Fruit fly (Drosophila melanogaster) whole organism, prepupa: ENCODE results near the gene GAPsec.

Experiments used
- CG10631 ChIP-seq: fragments of 200-800 bp; sonication (Bioruptor generic); optimal IDR thresholded peaks from 2 replicates; lab custom pipeline; 2016; ENCODE audit warnings: missing biosample characterization, missing genetic modification characterization
- CG10669 ChIP-seq: fragments of 200-800 bp; sonication (Bioruptor generic); optimal IDR thresholded peaks from 3 replicates; lab custom pipeline; 2018; ENCODE audit warnings: missing biosample characterization, mild to moderate bottlenecking, missing genetic modification characterization, moderate library complexity
- CG16779 ChIP-seq: fragments of 200-800 bp; sonication (Bioruptor generic); optimal IDR thresholded peaks from 3 replicates; lab custom pipeline; 2017; ENCODE audit warnings: missing biosample characterization, mild to moderate bottlenecking, missing genetic modification characterization
- CG6163 ChIP-seq: fragments of 200-800 bp; sonication (Bioruptor generic); IDR thresholded peaks from 3 replicates; pipeline ENCODE4 v1.3.6; 2022; ENCODE audit warnings: missing biosample characterization, missing genetic modification characterization
- CG6276 ChIP-seq: fragments of 200-800 bp; sonication (Bioruptor generic); optimal IDR thresholded peaks from 2 replicates; lab custom pipeline; 2017; ENCODE audit warnings: missing biosample characterization, mild to moderate bottlenecking, missing genetic modification characterization
- CG6808 ChIP-seq: fragments of 200-800 bp; sonication (Bioruptor generic); optimal IDR thresholded peaks from 3 replicates; lab custom pipeline; 2017; ENCODE audit warnings: missing biosample characterization, missing genetic modification characterization, mild to moderate bottlenecking, moderate library complexity, missing genetic modification reagents
- CG6854 ChIP-seq: fragments of 200-800 bp; sonication (Bioruptor generic); optimal IDR thresholded peaks from 2 replicates; lab custom pipeline; 2017; ENCODE audit warnings: missing biosample characterization, mild to moderate bottlenecking, missing genetic modification characterization
- CG8319 ChIP-seq: fragments of 200-800 bp; sonication (Bioruptor generic); optimal IDR thresholded peaks from 3 replicates; lab custom pipeline; 2016; ENCODE audit warnings: missing biosample characterization, missing genetic modification characterization
- Eip75B ChIP-seq: fragments of 200-800 bp; sonication (Bioruptor generic); optimal IDR thresholded peaks from 3 replicates; lab custom pipeline; 2016; ENCODE audit warnings: missing biosample characterization, missing genetic modification characterization
- Gug ChIP-seq: fragments of 200-800 bp; sonication (Bioruptor generic); IDR thresholded peaks from 2 replicates; pipeline ENCODE4 v1.3.6; 2022; ENCODE audit warnings: missing biosample characterization, missing genetic modification characterization
- Hr38 ChIP-seq: sonication (Bioruptor generic); optimal IDR thresholded peaks from 2 replicates; lab custom pipeline; 2016; ENCODE audit warnings: missing biosample characterization, missing genetic modification characterization
- Hr4 ChIP-seq: fragments of 200-800 bp; sonication (Bioruptor generic); optimal IDR thresholded peaks from 3 replicates; lab custom pipeline; 2016; ENCODE audit warnings: missing biosample characterization, missing genetic modification characterization
- Smox ChIP-seq: fragments of 200-800 bp; sonication (Bioruptor generic); optimal IDR thresholded peaks from 3 replicates; lab custom pipeline; 2016; ENCODE audit warnings: missing biosample characterization, missing genetic modification characterization
- achi ChIP-seq: fragments of 200-800 bp; sonication (Bioruptor generic); optimal IDR thresholded peaks from 3 replicates; lab custom pipeline; 2016; ENCODE audit warnings: missing biosample characterization, missing genetic modification characterization
- eg ChIP-seq: fragments of 200-800 bp; sonication (Bioruptor generic); IDR thresholded peaks from 3 replicates; pipeline ENCODE4 v1.3.6; 2022; ENCODE audit warnings: missing biosample characterization, missing genetic modification characterization
- esn ChIP-seq: fragments of 200-800 bp; sonication (Bioruptor generic); optimal IDR thresholded peaks from 2 replicates; lab custom pipeline; 2016; ENCODE audit warnings: missing biosample characterization, mild to moderate bottlenecking, missing genetic modification characterization, moderate library complexity
- lz ChIP-seq: fragments of 200-800 bp; sonication (Bioruptor generic); optimal IDR thresholded peaks from 3 replicates; lab custom pipeline; 2016; ENCODE audit warnings: missing biosample characterization, missing genetic modification characterization
- net ChIP-seq: fragments of 200-800 bp; sonication (Bioruptor generic); optimal IDR thresholded peaks from 3 replicates; lab custom pipeline; 2016; ENCODE audit warnings: missing biosample characterization, missing genetic modification characterization
- pdm3 ChIP-seq: fragments of 200-800 bp; sonication (Bioruptor generic); optimal IDR thresholded peaks from 3 replicates; lab custom pipeline; 2016; ENCODE audit warnings: missing biosample characterization, missing genetic modification characterization
- ss ChIP-seq, 2 experiments: fragments of 200-800 bp; sonication (Bioruptor generic); optimal IDR thresholded peaks; 2 replicates in 1 of 2; 3 replicates in 1 of 2; lab custom pipeline; 2017 to 2018; ENCODE audit warnings: mild to moderate bottlenecking in 2 of 2, missing biosample characterization in 2 of 2, missing genetic modification characterization in 2 of 2, moderate library complexity in 1 of 2
- svp ChIP-seq: fragments of 200-800 bp; sonication (Bioruptor generic); peaks from one replicate; lab custom pipeline; 2016; ENCODE audit warnings: missing biosample characterization, missing genetic modification characterization
- vri ChIP-seq: fragments of 200-800 bp; sonication (Bioruptor generic); optimal IDR thresholded peaks from 3 replicates; lab custom pipeline; 2016; ENCODE audit warnings: missing biosample characterization, mild to moderate bottlenecking, missing genetic modification characterization

GAPsec gene

DNA sequence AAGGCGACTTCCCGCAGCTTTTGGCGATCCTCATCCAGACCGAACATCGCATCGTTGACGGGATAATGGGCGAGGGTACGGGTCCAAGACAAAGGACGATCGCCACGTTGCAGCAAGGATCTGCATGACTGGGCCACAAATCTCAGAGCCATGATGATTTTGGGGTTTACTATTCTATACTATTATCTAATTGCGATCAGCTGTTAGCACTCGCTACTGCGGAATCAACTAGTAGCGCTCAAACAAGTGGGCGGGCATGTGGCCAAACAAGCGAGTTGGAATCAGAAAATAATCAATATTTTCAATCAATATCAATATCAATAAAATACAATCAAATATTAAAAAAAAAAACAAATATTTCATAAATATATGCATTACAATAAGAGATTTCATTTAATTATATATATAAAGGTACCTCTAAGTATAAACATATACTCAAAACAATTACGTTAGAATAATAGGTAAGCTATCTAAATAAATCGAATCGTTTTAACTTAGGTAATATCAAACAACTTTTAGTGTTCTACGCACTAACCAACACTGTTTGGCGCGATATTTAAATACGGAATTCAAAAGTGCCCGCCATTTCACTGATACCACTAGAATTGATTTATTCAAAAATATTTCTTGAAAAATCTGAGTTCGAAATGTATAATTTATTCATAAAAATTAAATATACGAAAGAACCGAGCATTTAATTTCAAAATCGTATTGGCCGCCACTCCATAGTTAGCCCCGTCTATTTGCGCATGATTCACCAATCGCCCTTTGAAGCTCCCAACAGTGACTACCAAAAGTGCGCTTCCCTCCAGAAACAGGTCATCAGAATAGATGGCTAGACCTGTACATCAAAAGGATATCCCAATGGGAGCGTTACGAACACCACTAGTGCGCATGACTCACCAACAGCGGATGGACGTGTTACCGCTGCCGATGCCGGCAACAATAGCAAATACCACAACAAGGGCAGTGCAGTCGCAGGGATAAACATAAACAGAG is 47.6 kb downstream of the GAPsec start, which contains the start of the genes CG6638 and CG43078:
Gene CG6638 (minus strand): TSS at position 235 of the 999 bp plus-strand sequence.
Gene CG43078 (plus strand): TSS at position 965 of the 999 bp plus-strand sequence.
- TF ChIP-seq esn (GFP tag; lab: Kevin White, UChicago) (peak; percentile 24), CG6276 (no peak), svp (GFP tag; lab: Kevin White, UChicago) (peak; percentile 21), Gug (no peak), ss (GFP tag; optimal IDR thresholded peaks at IDR 0.05; lab: Kevin White, UChicago) (no peak), CG10631 (GFP tag; lab: Kevin White, UChicago) (peak; percentile 42), achi (GFP tag; lab: Kevin White, UChicago) (no peak), CG10669 (GFP tag; lab: Kevin White, UChicago) (no peak), Eip75B (GFP tag; lab: Kevin White, UChicago) (no peak), eg (GFP tag; lab: Robert Waterston, UW) (0 out of 3 replicates have a peak, but pooled peaks have one; percentile 13), net (GFP tag; lab: Kevin White, UChicago) (no peak), Smox (GFP tag; lab: Kevin White, UChicago) (no peak), lz (GFP tag; lab: Kevin White, UChicago) (no peak), CG8319 (GFP tag; lab: Kevin White, UChicago) (no peak), Hr38 (GFP tag; lab: Kevin White, UChicago) (no peak), pdm3 (GFP tag; lab: Kevin White, UChicago) (no peak), vri (GFP tag; lab: Kevin White, UChicago) (peak; percentile 72), Hr4 (GFP tag; lab: Kevin White, UChicago) (no peak), CG6163 (no peak), CG16779 (tag; lab: Kevin White, UChicago) (no peak), CG6854 (GFP tag; lab: Kevin White, UChicago) (no peak), CG6808 (GFP tag; lab: Kevin White, UChicago) (no peak)
